Fruit fly (Drosophila melanogaster) whole organism, embryonic: ENCODE data around the gene CG15528.
A peak's percentile ranks its signal among the peaks of the same experiment; 100 is the strongest.

Experiments used
- Awh ChIP-seq: fragments of 200-800 bp; sonication (Bioruptor generic); IDR thresholded peaks from 2 replicates; pipeline ENCODE4, ENCODE4 v1.3.6; 2022; ENCODE audit warnings: missing biosample characterization, missing genetic modification characterization
- CG10654 ChIP-seq: fragments of 200-800 bp; sonication (Bioruptor generic); optimal IDR thresholded peaks from 2 replicates; lab custom pipeline; 2016; ENCODE audit warnings: missing biosample characterization, missing genetic modification characterization
- CG11085 ChIP-seq: fragments of 200-800 bp; sonication (Bioruptor generic); IDR thresholded peaks from 2 replicates; pipeline ENCODE4 v1.3.6; 2022; ENCODE audit warnings: missing biosample characterization, missing genetic modification characterization
- CG12299 ChIP-seq: fragments of 200-800 bp; sonication (Bioruptor generic); optimal IDR thresholded peaks from 2 replicates; lab custom pipeline; 2018; ENCODE audit warnings: missing biosample characterization, mild to moderate bottlenecking, missing genetic modification characterization
- CG13775 ChIP-seq: fragments of 200-800 bp; sonication (Bioruptor generic); optimal IDR thresholded peaks from 3 replicates; lab custom pipeline; 2017; ENCODE audit warnings: missing biosample characterization, mild to moderate bottlenecking, missing genetic modification characterization
- CG14014 ChIP-seq: fragments of 200-800 bp; sonication (Bioruptor generic); IDR thresholded peaks from 2 replicates; pipeline ENCODE4 v1.3.6; 2022; ENCODE audit warnings: missing biosample characterization, missing genetic modification characterization
- CG15479 ChIP-seq: fragments of 200-800 bp; sonication (Bioruptor generic); optimal IDR thresholded peaks from 3 replicates; lab custom pipeline; 2019; ENCODE audit warnings: missing biosample characterization, mild to moderate bottlenecking, missing genetic modification characterization, moderate library complexity
- CG16863 ChIP-seq: fragments of 200-800 bp; sonication (Bioruptor generic); optimal IDR thresholded peaks from 3 replicates; lab custom pipeline; 2016; ENCODE audit warnings: missing biosample characterization, missing genetic modification characterization
- CG17612 ChIP-seq: fragments of 200-800 bp; sonication (Bioruptor generic); IDR thresholded peaks from 2 replicates; pipeline ENCODE4 v1.3.6; 2022; ENCODE audit warnings: missing biosample characterization, missing genetic modification characterization
- CG1792 ChIP-seq: fragments of 200-800 bp; sonication (Bioruptor generic); optimal IDR thresholded peaks from 2 replicates; lab custom pipeline; 2016; ENCODE audit warnings: missing biosample characterization, missing genetic modification characterization
- CG18476 ChIP-seq: fragments of 200-800 bp; sonication (Bioruptor generic); optimal IDR thresholded peaks from 2 replicates; lab custom pipeline; 2016; ENCODE audit warnings: missing biosample characterization, mild to moderate bottlenecking, missing genetic modification characterization
- CG3281 ChIP-seq: fragments of 200-800 bp; sonication (Bioruptor generic); optimal IDR thresholded peaks from 3 replicates; lab custom pipeline; 2017; ENCODE audit warnings: missing biosample characterization, mild to moderate bottlenecking, missing genetic modification characterization
- CG4328 ChIP-seq: fragments of 200-800 bp; sonication (Bioruptor generic); optimal IDR thresholded peaks from 3 replicates; lab custom pipeline; 2017; ENCODE audit warnings: missing biosample characterization, missing genetic modification reagents, missing genetic modification characterization
- CG8290 ChIP-seq, 3 experiments: fragments of 200-800 bp; sonication (Bioruptor generic); optimal IDR thresholded peaks; 2 replicates each; lab custom pipeline; 2016 to 2019; ENCODE audit warnings: missing biosample characterization in 3 of 3, missing genetic modification characterization in 3 of 3, mild to moderate bottlenecking in 2 of 3, moderate library complexity in 1 of 3
- CG8765 ChIP-seq: fragments of 200-800 bp; sonication (Bioruptor generic); IDR thresholded peaks from 2 replicates; pipeline ENCODE4 v1.3.6; 2022; ENCODE audit warnings: missing biosample characterization, missing genetic modification characterization
- CG8924 ChIP-seq: fragments of 200-800 bp; optimal IDR thresholded peaks from 3 replicates; lab custom pipeline; 2019; ENCODE audit warnings: missing biosample characterization, mild to moderate bottlenecking, missing genetic modification characterization, moderate library complexity
- HLH3B ChIP-seq: fragments of 200-800 bp; sonication (Bioruptor generic); IDR thresholded peaks from 2 replicates; pipeline ENCODE4 v1.3.6; 2022; ENCODE audit warnings: missing biosample characterization, missing genetic modification characterization
- Hmx ChIP-seq: fragments of 200-800 bp; sonication (Bioruptor generic); optimal IDR thresholded peaks from 2 replicates; lab custom pipeline; 2016; ENCODE audit warnings: missing biosample characterization, missing genetic modification characterization
- Hsf ChIP-seq: fragments of 200-800 bp; sonication (Bioruptor generic); optimal IDR thresholded peaks from 3 replicates; lab custom pipeline; 2016; ENCODE audit warnings: missing biosample characterization, missing genetic modification characterization
- Lpt ChIP-seq: fragments of >200 bp; optimal IDR thresholded peaks from 2 replicates; lab custom pipeline; 2018; ENCODE audit warnings: missing biosample characterization, missing genetic modification characterization
- Med ChIP-seq: fragments of 200-800 bp; sonication (Bioruptor generic); peaks from one replicate; lab custom pipeline; 2016; ENCODE audit warnings: missing biosample characterization, missing genetic modification characterization, mild to moderate bottlenecking, inconsistent platforms, moderate library complexity
- NC2α ChIP-seq: fragments of 200-800 bp; sonication (Bioruptor generic); optimal IDR thresholded peaks from 2 replicates; lab custom pipeline; 2016; ENCODE audit warnings: missing biosample characterization, missing genetic modification characterization
- Nf-YB ChIP-seq: fragments of 200-800 bp; sonication (Bioruptor generic); optimal IDR thresholded peaks from 3 replicates; lab custom pipeline; 2019; ENCODE audit warnings: missing biosample characterization, mild to moderate bottlenecking, missing genetic modification characterization, moderate library complexity
- Nf-YC ChIP-seq: fragments of 200-800 bp; optimal IDR thresholded peaks from 3 replicates; lab custom pipeline; 2019; ENCODE audit warnings: missing biosample characterization, mild to moderate bottlenecking, missing genetic modification characterization, moderate library complexity
- Pdp1 ChIP-seq, 2 experiments: fragments of 200-800 bp; sonication (Bioruptor generic); optimal IDR thresholded peaks; 3 replicates each; lab custom pipeline; 2016; ENCODE audit warnings: missing biosample characterization in 2 of 2, missing genetic modification characterization in 2 of 2, mild to moderate bottlenecking in 1 of 2, moderate library complexity in 1 of 2
- Stat92E ChIP-seq, 3 experiments: fragments of >200 bp in 2 of 3; fragments of 200-800 bp in 1 of 3; sonication (Bioruptor generic) in 1 of 3; optimal IDR thresholded peaks; 2 replicates each; lab custom pipeline; 2017 to 2019; ENCODE audit warnings: missing biosample characterization in 3 of 3, missing genetic modification characterization in 3 of 3, mild to moderate bottlenecking in 1 of 3, moderate library complexity in 1 of 3
- Vsx1 ChIP-seq: fragments of 200-800 bp; sonication (Bioruptor generic); optimal IDR thresholded peaks from 2 replicates; lab custom pipeline; 2017; ENCODE audit warnings: missing biosample characterization, mild to moderate bottlenecking, missing genetic modification characterization, missing genetic modification reagents
- Xbp1 ChIP-seq: fragments of 200-800 bp; sonication (Bioruptor generic); optimal IDR thresholded peaks from 3 replicates; lab custom pipeline; 2016; ENCODE audit warnings: missing biosample characterization, mild to moderate bottlenecking, missing genetic modification characterization
- aop ChIP-seq: fragments of 200-800 bp; sonication (Bioruptor generic); IDR thresholded peaks from 2 replicates; pipeline ENCODE4 v1.3.6; 2022; ENCODE audit warnings: missing biosample characterization, missing genetic modification characterization
- ato ChIP-seq: fragments of 200-800 bp; sonication (Bioruptor generic); IDR thresholded peaks from 2 replicates; pipeline ENCODE4 v1.3.6; 2022; ENCODE audit warnings: missing biosample characterization, missing genetic modification characterization; ENCODE audit not compliant: partially characterized antibody
- bcd ChIP-seq: fragments of 200-800 bp; sonication (Bioruptor generic); optimal IDR thresholded peaks from 2 replicates; lab custom pipeline; 2017; ENCODE audit warnings: missing biosample characterization, mild to moderate bottlenecking, missing genetic modification characterization
- btn ChIP-seq: fragments of 200-800 bp; sonication (Bioruptor generic); optimal IDR thresholded peaks from 2 replicates; lab custom pipeline; 2016; ENCODE audit warnings: missing biosample characterization, missing genetic modification characterization
- ems ChIP-seq: fragments of 200-800 bp; sonication (Bioruptor generic); optimal IDR thresholded peaks from 3 replicates; lab custom pipeline; 2016; ENCODE audit warnings: missing biosample characterization, missing genetic modification characterization
- fu2 ChIP-seq: fragments of 200-800 bp; sonication (Bioruptor generic); optimal IDR thresholded peaks from 2 replicates; lab custom pipeline; 2016; ENCODE audit warnings: missing biosample characterization, missing genetic modification characterization
- inv ChIP-seq: fragments of 200-800 bp; sonication (Bioruptor generic); IDR thresholded peaks from 2 replicates; pipeline ENCODE4 v1.3.6; 2022; ENCODE audit warnings: missing biosample characterization, missing genetic modification characterization; ENCODE audit not compliant: partially characterized antibody
- kah ChIP-seq: fragments of 200-800 bp; sonication (Bioruptor generic); optimal IDR thresholded peaks from 2 replicates; lab custom pipeline; 2018; ENCODE audit warnings: missing biosample characterization, mild to moderate bottlenecking, missing genetic modification characterization
- lilli ChIP-seq: fragments of 200-800 bp; sonication (Bioruptor generic); optimal IDR thresholded peaks from 3 replicates; lab custom pipeline; 2016; ENCODE audit warnings: missing biosample characterization, missing genetic modification characterization
- lola ChIP-seq, 3 experiments: fragments of >200 bp in 2 of 3; fragments of 200-800 bp in 1 of 3; sonication (Bioruptor generic) in 1 of 3; optimal IDR thresholded peaks; 2 replicates each; lab custom pipeline; 2017 to 2019; ENCODE audit warnings: missing biosample characterization in 3 of 3, missing genetic modification characterization in 3 of 3, mild to moderate bottlenecking in 1 of 3, moderate library complexity in 1 of 3
- nerfin-1 ChIP-seq: fragments of 200-800 bp; sonication (Bioruptor generic); optimal IDR thresholded peaks from 3 replicates; lab custom pipeline; 2019; ENCODE audit warnings: missing biosample characterization, mild to moderate bottlenecking, missing genetic modification characterization, moderate library complexity
- otp ChIP-seq: fragments of 200-800 bp; sonication (Bioruptor generic); IDR thresholded peaks from 3 replicates; pipeline ENCODE4, ENCODE4 v1.3.6; 2022; ENCODE audit warnings: missing biosample characterization, missing genetic modification characterization
- p53 ChIP-seq: fragments of 200-800 bp; sonication (Bioruptor generic); optimal IDR thresholded peaks from 2 replicates; lab custom pipeline; 2016; ENCODE audit warnings: missing biosample characterization, missing genetic modification characterization
- pho ChIP-seq: fragments of 200-800 bp; sonication (Bioruptor generic); optimal IDR thresholded peaks from 2 replicates; lab custom pipeline; 2016; ENCODE audit warnings: missing biosample characterization, missing genetic modification characterization
- psq ChIP-seq: fragments of 200-800 bp; sonication (Bioruptor generic); optimal IDR thresholded peaks from 2 replicates; lab custom pipeline; 2017; ENCODE audit warnings: missing biosample characterization, missing genetic modification characterization
- shn ChIP-seq: fragments of 200-800 bp; sonication (Bioruptor generic); optimal IDR thresholded peaks from 3 replicates; lab custom pipeline; 2016; ENCODE audit warnings: missing biosample characterization, missing genetic modification characterization
- stwl ChIP-seq: fragments of 200-800 bp; sonication (Bioruptor generic); optimal IDR thresholded peaks from 3 replicates; lab custom pipeline; 2018; ENCODE audit warnings: missing biosample characterization, mild to moderate bottlenecking, missing genetic modification characterization, moderate library complexity
- ttk ChIP-seq: fragments of 200-800 bp; sonication (Bioruptor generic); IDR thresholded peaks from 2 replicates; pipeline ENCODE4 v2.1.2; 2022; ENCODE audit warnings: missing biosample characterization, missing genetic modification characterization
- usp ChIP-seq: fragments of >200 bp; optimal IDR thresholded peaks from 2 replicates; lab custom pipeline; 2017; ENCODE audit warnings: missing biosample characterization, missing genetic modification characterization
- wek ChIP-seq: fragments of 200-800 bp; sonication (Bioruptor generic); optimal IDR thresholded peaks from 3 replicates; lab custom pipeline; 2018; ENCODE audit warnings: missing biosample characterization, mild to moderate bottlenecking, missing genetic modification characterization, moderate library complexity
- zen2 ChIP-seq: fragments of 200-800 bp; sonication (Bioruptor generic); IDR thresholded peaks from 3 replicates; pipeline ENCODE4 v1.3.6; 2022; ENCODE audit warnings: missing biosample characterization, missing genetic modification characterization; ENCODE audit not compliant: partially characterized antibody

Gene CG15528

DNA sequence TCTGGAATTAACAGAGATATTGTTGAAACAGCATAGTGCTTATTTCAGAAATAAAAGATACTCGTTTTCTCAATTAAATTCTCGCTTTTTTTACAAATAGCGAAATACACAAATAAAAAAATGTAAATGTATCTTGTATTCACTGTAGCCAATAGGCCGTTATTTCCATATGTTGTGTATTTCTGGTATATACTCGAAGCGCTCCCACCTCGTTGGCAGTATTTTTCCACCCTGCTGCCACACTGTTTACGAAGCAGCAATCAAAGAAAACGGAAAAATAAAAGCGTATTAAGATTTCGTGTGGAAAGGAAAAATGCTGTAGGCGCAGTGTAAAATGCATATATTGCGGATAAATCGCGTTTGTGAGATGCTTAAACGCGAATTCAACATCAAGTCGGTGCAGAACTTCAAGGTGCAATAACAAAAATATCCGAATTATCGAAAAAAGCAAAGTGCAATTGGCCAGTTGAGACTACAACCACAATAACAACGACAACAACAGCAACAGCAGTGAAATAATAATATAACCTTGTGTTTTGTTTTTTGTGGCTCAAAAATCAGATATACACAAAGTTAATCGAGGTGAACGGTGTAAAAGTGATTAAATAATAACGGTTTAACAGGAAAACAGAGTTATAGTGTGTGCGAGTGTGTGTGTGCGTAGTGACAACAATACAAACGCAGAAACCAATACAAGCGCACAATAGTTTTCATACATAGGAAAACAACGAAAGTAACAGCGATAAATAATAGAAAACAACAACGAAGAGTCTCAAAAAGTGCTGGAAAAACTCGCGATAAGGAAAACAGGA is 6.4 kb upstream of the CG15528 start, which contains the start of gene sima (continued):
- TF ChIP-seq CG8290 (GFP tag; optimal IDR thresholded peaks at IDR 0.05; lab: Kevin White, UChicago) (no peak), CG8290 (tag; optimal IDR thresholded peaks at IDR 0.05; lab: Kevin White, UChicago) (peak in 1 of 2 experiments; percentile 66), stwl (tag; lab: Kevin White, UChicago) (peak; percentile 65), CG1792 (GFP tag; lab: Kevin White, UChicago) (peak; percentile 22), NC2α (no peak), CG12299 (tag; lab: Kevin White, UChicago) (no peak), lilli (GFP tag; lab: Kevin White, UChicago) (peak; percentile 66), Lpt (GFP tag; lab: Kevin White, UChicago) (no peak), CG14014 (GFP tag; lab: Robert Waterston, UW) (0 out of 2 replicates have a peak, but pooled peaks have one; percentile 31), ato (no peak), ttk (GFP tag; lab: Robert Waterston, UW) (peak; percentile 30), Pdp1 (GFP tag; optimal IDR thresholded peaks at IDR 0.05; lab: Kevin White, UChicago) (peak; percentile 16 to 61), CG16863 (GFP tag; lab: Kevin White, UChicago) (peak; percentile 23), otp (GFP tag; lab: Robert Waterston, UW) (no peak), CG10654 (GFP tag; lab: Kevin White, UChicago) (no peak), Awh (no peak), wek (GFP tag; lab: Kevin White, UChicago) (no peak), ems (peak; percentile 18), lola (GFP tag; optimal IDR thresholded peaks at IDR 0.05; lab: Kevin White, UChicago) (no peak), Hsf (GFP tag; lab: Kevin White, UChicago) (peak; percentile 39), fu2 (GFP tag; lab: Kevin White, UChicago) (no peak), CG18476 (GFP tag; lab: Kevin White, UChicago) (no peak), shn (GFP tag; lab: Kevin White, UChicago) (peak; percentile 6), HLH3B (GFP tag; lab: Robert Waterston, UW) (no peak), CG8765 (GFP tag; lab: Robert Waterston, UW) (no peak), Vsx1 (GFP tag; lab: Kevin White, UChicago) (peak; percentile 47), inv (GFP tag; lab: Robert Waterston, UW) (no peak), nerfin-1 (peak; percentile 16), CG3281 (GFP tag; lab: Kevin White, UChicago) (no peak), CG13775 (no peak), psq (peak; percentile 98), p53 (peak; percentile 27), CG17612 (GFP tag; lab: Robert Waterston, UW) (no peak), kah (GFP tag; lab: Kevin White, UChicago) (no peak), Stat92E (GFP tag; optimal IDR thresholded peaks at IDR 0.05; lab: Kevin White, UChicago) (peak in 1 of 3 experiments; percentile 22), Hmx (no peak), Med (GFP tag; lab: Kevin White, UChicago) (peak; percentile 83), bcd (peak; percentile 16), aop (GFP tag; lab: Robert Waterston, UW) (no peak), CG15479 (GFP tag; lab: Kevin White, UChicago) (no peak), btn (GFP tag; lab: Kevin White, UChicago) (no peak), Nf-YB (peak; percentile 18), Nf-YC (tag; lab: Kevin White, UChicago) (peak; percentile 50), pho (no peak), CG4328 (GFP tag; lab: Kevin White, UChicago) (no peak), usp (GFP tag; lab: Kevin White, UChicago) (no peak), Xbp1 (GFP tag; lab: Kevin White, UChicago) (peak; percentile 57), CG11085 (GFP tag; lab: Robert Waterston, UW) (no peak), CG8924 (peak; percentile 55), zen2 (GFP tag; lab: Robert Waterston, UW) (no peak)
